Fruit fly (Drosophila melanogaster) whole organism, pupa: Measurements from ENCODE around the gene eEF1gamma.

ENCODE experiments used
- CG10348 ChIP-seq: fragments of 200-800 bp; sonication (Bioruptor generic); IDR thresholded peaks from 2 replicates; pipeline ENCODE4 v1.3.6; 2022; ENCODE audit warnings: missing biosample characterization, missing genetic modification characterization
- CG12605 ChIP-seq: fragments of 200-800 bp; sonication (Bioruptor generic); IDR thresholded peaks from 2 replicates; pipeline ENCODE4 v1.3.6; 2022; ENCODE audit warnings: missing biosample characterization, missing genetic modification characterization
- CG13204 ChIP-seq: fragments of 200-800 bp; sonication (Bioruptor generic); optimal IDR thresholded peaks from 2 replicates; lab custom pipeline; 2018; ENCODE audit warnings: missing biosample characterization, mild to moderate bottlenecking, missing genetic modification characterization, moderate library complexity
- CG14655 ChIP-seq: fragments of 200-800 bp; sonication (Bioruptor generic); optimal IDR thresholded peaks from 3 replicates; lab custom pipeline; 2017; ENCODE audit warnings: mild to moderate bottlenecking, missing biosample characterization, missing genetic modification reagents, missing genetic modification characterization
- CG15710 ChIP-seq: fragments of 200-800 bp; sonication (Bioruptor generic); optimal IDR thresholded peaks from 2 replicates; lab custom pipeline; 2018; ENCODE audit warnings: missing biosample characterization, mild to moderate bottlenecking, missing genetic modification characterization, moderate library complexity
- CG17806 ChIP-seq: fragments of 200-800 bp; sonication (Bioruptor generic); optimal IDR thresholded peaks from 2 replicates; lab custom pipeline; 2018; ENCODE audit warnings: missing biosample characterization, mild to moderate bottlenecking, missing genetic modification characterization, moderate library complexity
- CG32121 ChIP-seq: fragments of 200-800 bp; sonication (Bioruptor generic); IDR thresholded peaks from 2 replicates; pipeline ENCODE4 v1.3.6; 2022; ENCODE audit warnings: missing biosample characterization, missing genetic modification characterization
- CG34367 ChIP-seq: fragments of 200-800 bp; sonication (Bioruptor generic); optimal IDR thresholded peaks from 2 replicates; lab custom pipeline; 2018; ENCODE audit warnings: missing biosample characterization, mild to moderate bottlenecking, missing genetic modification characterization
- CG4496 ChIP-seq: fragments of 200-800 bp; sonication (Bioruptor generic); IDR thresholded peaks from 3 replicates; pipeline ENCODE4 v1.3.6; 2022; ENCODE audit warnings: missing biosample characterization, missing genetic modification characterization
- CG8159 ChIP-seq: fragments of 200-800 bp; sonication (Bioruptor generic); optimal IDR thresholded peaks from 3 replicates; lab custom pipeline; 2018; ENCODE audit warnings: missing biosample characterization, mild to moderate bottlenecking, missing genetic modification characterization, moderate library complexity
- CG8301 ChIP-seq: fragments of 200-800 bp; sonication (Bioruptor generic); optimal IDR thresholded peaks from 2 replicates; lab custom pipeline; 2018; ENCODE audit warnings: missing biosample characterization, mild to moderate bottlenecking, missing genetic modification characterization
- CG9948 ChIP-seq: fragments of 200-800 bp; sonication (Bioruptor generic); optimal IDR thresholded peaks from 2 replicates; lab custom pipeline; 2018; ENCODE audit warnings: missing biosample characterization, mild to moderate bottlenecking, missing genetic modification characterization, moderate library complexity
- D1 ChIP-seq: fragments of 200-800 bp; sonication (Bioruptor generic); optimal IDR thresholded peaks from 2 replicates; lab custom pipeline; 2018; ENCODE audit warnings: missing biosample characterization, mild to moderate bottlenecking, missing genetic modification characterization, moderate library complexity
- EcR ChIP-seq: fragments of 200-800 bp; sonication (Bioruptor generic); optimal IDR thresholded peaks from 3 replicates; lab custom pipeline; 2019; ENCODE audit warnings: missing biosample characterization, missing genetic modification characterization, mild to moderate bottlenecking, moderate library complexity, missing genetic modification reagents
- Ets98B ChIP-seq: fragments of 200-800 bp; sonication (Bioruptor generic); IDR thresholded peaks from 2 replicates; pipeline ENCODE4 v1.3.6; 2022; ENCODE audit warnings: missing biosample characterization, missing genetic modification characterization
- Pif1A ChIP-seq: fragments of 200-800 bp; sonication (Bioruptor generic); optimal IDR thresholded peaks from 3 replicates; lab custom pipeline; 2016; ENCODE audit warnings: missing biosample characterization, missing genetic modification characterization
- Pif1B ChIP-seq: fragments of 200-800 bp; sonication (Bioruptor generic); optimal IDR thresholded peaks from 3 replicates; lab custom pipeline; 2016; ENCODE audit warnings: missing biosample characterization, missing genetic modification characterization
- Snoo ChIP-seq: fragments of 200-800 bp; sonication (Bioruptor generic); optimal IDR thresholded peaks from 3 replicates; lab custom pipeline; 2017; ENCODE audit warnings: missing biosample characterization, mild to moderate bottlenecking, missing genetic modification characterization, inconsistent platforms
- fd96Ca ChIP-seq: fragments of 200-800 bp; sonication (Bioruptor generic); IDR thresholded peaks from 3 replicates; pipeline ENCODE4 v1.3.6; 2022; ENCODE audit warnings: missing biosample characterization, missing genetic modification characterization
- gl ChIP-seq: fragments of 200-800 bp; sonication (Bioruptor generic); optimal IDR thresholded peaks from 2 replicates; lab custom pipeline; 2018; ENCODE audit warnings: missing biosample characterization, mild to moderate bottlenecking, missing genetic modification characterization
- rn ChIP-seq: fragments of 200-800 bp; sonication (Bioruptor generic); IDR thresholded peaks from 2 replicates; pipeline ENCODE4 v1.3.6; 2022; ENCODE audit warnings: missing biosample characterization, missing genetic modification characterization

Gene eEF1gamma

dm6 chr3R:29202418-29202817 is 17.6 kb upstream of the eEF1gamma start, which contains the start of gene Mesh1:
Gene Mesh1, minus strand, starts transcription at chr3R:29202525.
- no peak for TF ChIP-seq CG34367 (tag; lab: Kevin White, UChicago)
- TF ChIP-seq CG15710, result no peak
- no peak for TF ChIP-seq CG8159 (tag; lab: Kevin White, UChicago)
- TF ChIP-seq CG4496 (GFP tag; lab: Robert Waterston, UW), result no peak
- no peak for TF ChIP-seq CG17806 (tag; lab: Kevin White, UChicago)
- no peak for TF ChIP-seq CG13204 (GFP tag; lab: Kevin White, UChicago)

- TF ChIP-seq EcR (GFP tag; lab: Kevin White, UChicago) (no peak), CG13204 (GFP tag; lab: Kevin White, UChicago) (no peak), Ets98B (no peak), Pif1A (no peak), Pif1B (GFP tag; lab: Kevin White, UChicago) (no peak), CG10348 (GFP tag; lab: Robert Waterston, UW) (no peak), rn (GFP tag; lab: Robert Waterston, UW) (no peak), fd96Ca (GFP tag; lab: Robert Waterston, UW) (no peak), D1 (tag; lab: Kevin White, UChicago) (no peak), gl (tag; lab: Kevin White, UChicago) (no peak)
These were observed 15.9 kb upstream of the eEF1gamma start, which contains the start of gene Cyt-c1L for dm6 chr3R:29204033-29204432. Gene Cyt-c1L, minus strand, starts transcription at chr3R:29204133.

dm6 chr3R:29204612-29205480 is 15.1 kb upstream of the eEF1gamma start:
- TF ChIP-seq CG10348 (GFP tag; lab: Robert Waterston, UW) (peak; percentile 51; the same call in 1 of the 2 replicates), CG9948 (tag; lab: Kevin White, UChicago) (peak; percentile 37), CG34367 (tag; lab: Kevin White, UChicago) (peak; percentile 37), Pif1B (GFP tag; lab: Kevin White, UChicago) (peak; percentile 55), CG12605 (no peak), CG32121 (GFP tag; lab: Robert Waterston, UW) (peak; percentile 72; the same call in 1 of the 2 replicates), Ets98B (peak; percentile 67), CG13204 (GFP tag; lab: Kevin White, UChicago) (no peak), CG17806 (tag; lab: Kevin White, UChicago) (peak; percentile 43), CG8159 (tag; lab: Kevin White, UChicago) (peak; percentile 44), Snoo (tag; lab: Kevin White, UChicago) (no peak), rn (GFP tag; lab: Robert Waterston, UW) (0 out of 2 replicates have a peak, but pooled peaks have one; percentile 30), CG8301 (peak; percentile 56), gl (tag; lab: Kevin White, UChicago) (no peak), CG4496 (GFP tag; lab: Robert Waterston, UW) (peak; percentile 63; the same call in 2 of the 3 replicates), EcR (GFP tag; lab: Kevin White, UChicago) (no peak), CG14655 (GFP tag; lab: Kevin White, UChicago) (peak; percentile 67), CG15710 (peak; percentile 41), Pif1A (peak; percentile 54), D1 (tag; lab: Kevin White, UChicago) (no peak), fd96Ca (GFP tag; lab: Robert Waterston, UW) (peak; percentile 70; the same call in 2 of the 3 replicates)

dm6 chr3R:29206198-29207011 is 13.6 kb upstream of the eEF1gamma start:
- TF ChIP-seq CG17806 (tag; lab: Kevin White, UChicago) (peak; percentile 19), rn (GFP tag; lab: Robert Waterston, UW) (no peak), fd96Ca (GFP tag; lab: Robert Waterston, UW) (0 out of 3 replicates have a peak, but pooled peaks have one; percentile 6), CG8301 (peak; percentile 3), CG8159 (tag; lab: Kevin White, UChicago) (peak; percentile 10), CG14655 (GFP tag; lab: Kevin White, UChicago) (peak; percentile 33), CG4496 (GFP tag; lab: Robert Waterston, UW) (no peak), CG9948 (tag; lab: Kevin White, UChicago) (peak; percentile 15), CG10348 (GFP tag; lab: Robert Waterston, UW) (no peak)

- TF ChIP-seq Snoo (tag; lab: Kevin White, UChicago) (peak; percentile 88), CG12605 (peak; percentile 85), CG17806 (tag; lab: Kevin White, UChicago) (peak; percentile 94), CG15710 (peak; percentile 94), EcR (GFP tag; lab: Kevin White, UChicago) (peak; percentile 80), CG8301 (peak; percentile 91), D1 (tag; lab: Kevin White, UChicago) (peak; percentile 54), CG34367 (tag; lab: Kevin White, UChicago) (peak; percentile 89), Ets98B (peak; percentile 92), CG4496 (GFP tag; lab: Robert Waterston, UW) (peak; percentile 95), rn (GFP tag; lab: Robert Waterston, UW) (peak; percentile 72), gl (tag; lab: Kevin White, UChicago) (peak; percentile 77), CG32121 (GFP tag; lab: Robert Waterston, UW) (peak; percentile 84), CG13204 (GFP tag; lab: Kevin White, UChicago) (peak; percentile 88), fd96Ca (GFP tag; lab: Robert Waterston, UW) (peak; percentile 92), Pif1B (GFP tag; lab: Kevin White, UChicago) (peak; percentile 87), CG14655 (GFP tag; lab: Kevin White, UChicago) (peak; percentile 95), CG10348 (GFP tag; lab: Robert Waterston, UW) (peak; percentile 52; the same call in 1 of the 2 replicates), CG9948 (tag; lab: Kevin White, UChicago) (peak; percentile 93), Pif1A (peak; percentile 84), CG8159 (tag; lab: Kevin White, UChicago) (peak; percentile 93)
These were observed 12.8 kb upstream of the eEF1gamma start for dm6 chr3R:29207012-29207656.
